Worm (Caenorhabditis elegans) whole organism, L4/young adult: Measurements from ENCODE around the gene Y51H7C.9.

Source experiments
- W03F9.2 ChIP-seq: fragments of 150-350 bp; optimal IDR thresholded peaks from 2 replicates; lab custom pipeline; 2014; ENCODE audit warnings: missing biosample characterization, missing genetic modification characterization
- dao-5 ChIP-seq: sonication (generic microtip); optimal IDR thresholded peaks from 2 replicates; lab custom pipeline; 2016; ENCODE audit warnings: missing genotype, missing genetic modification characterization, moderate library complexity, missing compliant biosample characterization
- him-1 ChIP-seq: sonication (generic microtip); optimal IDR thresholded peaks from 2 replicates; lab custom pipeline; 2016; ENCODE audit warnings: missing genotype, missing genetic modification reagents, missing genetic modification characterization, missing compliant biosample characterization

DNA sequence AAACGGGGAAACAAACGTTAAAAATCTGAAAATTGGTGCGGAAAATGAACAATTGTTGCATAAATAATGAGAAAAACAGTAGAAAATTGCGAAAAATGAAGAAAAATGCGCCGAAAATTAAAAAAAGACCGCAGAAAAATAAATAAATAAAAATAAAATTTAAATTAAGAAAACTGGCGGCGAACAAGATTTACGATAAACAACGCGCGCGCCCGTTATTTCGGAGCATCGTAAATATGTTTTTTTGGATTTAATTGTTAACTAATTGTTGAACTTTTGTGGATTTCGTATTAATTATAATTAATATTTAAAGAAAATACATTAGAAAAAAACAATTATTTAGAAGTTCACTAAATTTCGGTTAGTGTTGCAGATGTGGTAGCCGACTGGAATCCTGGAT lies 34.5 kb downstream of the Y51H7C.9 start:
- no peak for TF ChIP-seq him-1 (tag; lab: Kevin White, UChicago)
- no peak for TF ChIP-seq dao-5
- TF ChIP-seq W03F9.2, result no peak
